Worm (Caenorhabditis elegans) whole organism, L2 larva: ENCODE data around the gene F49E2.2.

ENCODE experiments used
- C34F6.9 ChIP-seq: fragments of 150-350 bp; optimal IDR thresholded peaks from 2 replicates; lab custom pipeline; 2014; ENCODE audit warnings: missing biosample characterization, missing genetic modification characterization
- F13H6.1 ChIP-seq: sonication (generic microtip); optimal IDR thresholded peaks from 2 replicates; lab custom pipeline; 2016; ENCODE audit warnings: missing genetic modification characterization, missing compliant biosample characterization
- alr-1 ChIP-seq: fragments of 150-350 bp; optimal IDR thresholded peaks from 2 replicates; lab custom pipeline; 2014; ENCODE audit warnings: missing biosample characterization, missing genetic modification characterization
- aly-2 ChIP-seq: fragments of 150-350 bp; optimal IDR thresholded peaks from 2 replicates; lab custom pipeline; 2014; ENCODE audit warnings: missing biosample characterization, missing genetic modification characterization
- ama-1 ChIP-seq: fragments of 150-350 bp; optimal IDR thresholded peaks from 2 replicates; lab custom pipeline; 2018; ENCODE audit warnings: inconsistent platforms
- blmp-1 ChIP-seq: sonication (generic microtip); optimal IDR thresholded peaks from 2 replicates; lab custom pipeline; 2017; ENCODE audit warnings: missing genetic modification characterization, mild to moderate bottlenecking, missing compliant biosample characterization, antibody characterized with exemption, moderate library complexity; ENCODE audit not compliant: insufficient read depth
- ceh-16 ChIP-seq: fragments of 150-350 bp; optimal IDR thresholded peaks from 2 replicates; lab custom pipeline; 2014; ENCODE audit warnings: missing biosample characterization, missing genetic modification characterization
- ceh-82 ChIP-seq: fragments of 150-350 bp; optimal IDR thresholded peaks from 2 replicates; lab custom pipeline; 2014; ENCODE audit warnings: missing biosample characterization, missing genetic modification characterization
- crh-2 ChIP-seq: sonication (generic microtip); optimal IDR thresholded peaks from 2 replicates; lab custom pipeline; 2017; ENCODE audit warnings: missing biosample characterization, missing genetic modification characterization
- egl-27 ChIP-seq: sonication (generic microtip); optimal IDR thresholded peaks from 3 replicates; lab custom pipeline; 2017; ENCODE audit warnings: missing biosample characterization, missing genetic modification reagents, missing genetic modification characterization
- elt-1 ChIP-seq: fragments of 150-350 bp; optimal IDR thresholded peaks from 2 replicates; lab custom pipeline; 2014; ENCODE audit warnings: missing biosample characterization, missing genetic modification characterization
- fos-1 ChIP-seq: fragments of 150-350 bp; optimal IDR thresholded peaks from 2 replicates; lab custom pipeline; 2014; ENCODE audit warnings: missing biosample characterization, missing genetic modification characterization
- gmeb-1 ChIP-seq: fragments of 150-350 bp; optimal IDR thresholded peaks from 2 replicates; lab custom pipeline; 2014; ENCODE audit warnings: missing biosample characterization, missing genetic modification characterization
- lin-11 ChIP-seq: fragments of 150-350 bp; sonication (generic microtip); optimal IDR thresholded peaks from 2 replicates; lab custom pipeline; 2014; ENCODE audit warnings: missing biosample characterization, missing genetic modification characterization, inconsistent platforms, mixed read lengths
- lin-13 ChIP-seq: fragments of 150-350 bp; optimal IDR thresholded peaks from 2 replicates; lab custom pipeline; 2014; ENCODE audit warnings: missing biosample characterization, missing genetic modification reagents, missing genetic modification characterization
- lin-39 ChIP-seq: fragments of 150-350 bp; optimal IDR thresholded peaks from 2 replicates; lab custom pipeline; 2014; ENCODE audit warnings: missing biosample characterization, missing genetic modification reagents, missing genetic modification characterization
- mab-5 ChIP-seq: fragments of 150-350 bp; optimal IDR thresholded peaks from 2 replicates; lab custom pipeline; 2014; ENCODE audit warnings: missing biosample characterization, missing genetic modification characterization
- nhr-10 ChIP-seq: sonication (generic microtip); optimal IDR thresholded peaks from 2 replicates; lab custom pipeline; 2017; ENCODE audit warnings: missing biosample characterization, missing genetic modification characterization
- nhr-11 ChIP-seq: fragments of 150-350 bp; optimal IDR thresholded peaks from 2 replicates; lab custom pipeline; 2014; ENCODE audit warnings: missing biosample characterization, missing genetic modification characterization
- nhr-129 ChIP-seq: fragments of 150-350 bp; optimal IDR thresholded peaks from 2 replicates; lab custom pipeline; 2014; ENCODE audit warnings: missing biosample characterization, missing genetic modification characterization
- nhr-21 ChIP-seq: fragments of 150-350 bp; optimal IDR thresholded peaks from 2 replicates; lab custom pipeline; 2014; ENCODE audit warnings: missing biosample characterization, missing genetic modification characterization
- nhr-23 ChIP-seq: fragments of 150-350 bp; optimal IDR thresholded peaks from 2 replicates; lab custom pipeline; 2014; ENCODE audit warnings: missing biosample characterization, missing genetic modification reagents, missing genetic modification characterization
- nhr-237 ChIP-seq: fragments of 150-350 bp; optimal IDR thresholded peaks from 2 replicates; lab custom pipeline; 2014; ENCODE audit warnings: missing biosample characterization, missing genetic modification characterization
- nhr-25 ChIP-seq: fragments of 150-350 bp; sonication (generic microtip); optimal IDR thresholded peaks from 3 replicates; lab custom pipeline; 2014; ENCODE audit warnings: missing biosample characterization, missing genetic modification characterization
- nhr-6 ChIP-seq: fragments of 150-350 bp; optimal IDR thresholded peaks from 2 replicates; lab custom pipeline; 2014; ENCODE audit warnings: missing biosample characterization, missing genetic modification characterization
- peb-1 ChIP-seq: fragments of 150-350 bp; optimal IDR thresholded peaks from 2 replicates; lab custom pipeline; 2014; ENCODE audit warnings: missing biosample characterization, missing genetic modification characterization
- sem-4 ChIP-seq: fragments of 150-350 bp; optimal IDR thresholded peaks from 2 replicates; lab custom pipeline; 2014; ENCODE audit warnings: missing biosample characterization, missing genetic modification reagents, missing genetic modification characterization
- skn-1 ChIP-seq: sonication (generic microtip); optimal IDR thresholded peaks from 2 replicates; lab custom pipeline; 2017; ENCODE audit warnings: missing biosample characterization, missing genetic modification characterization
- sma-3 ChIP-seq: sonication (generic microtip); optimal IDR thresholded peaks from 2 replicates; lab custom pipeline; 2016; ENCODE audit warnings: missing genetic modification reagents, missing genetic modification characterization, missing compliant biosample characterization
- sma-9 ChIP-seq, 2 experiments: fragments of 150-350 bp in 1 of 2; sonication (generic microtip) in 1 of 2; optimal IDR thresholded peaks; 2 replicates each; lab custom pipeline; 2014 to 2016; ENCODE audit warnings: missing genetic modification characterization in 2 of 2, mild to moderate bottlenecking in 1 of 2, missing biosample characterization in 1 of 2, missing compliant biosample characterization in 1 of 2, missing genetic modification reagents in 1 of 2, moderate library complexity in 1 of 2
- snpc-4 ChIP-seq: fragments of 150-350 bp; optimal IDR thresholded peaks from 2 replicates; lab custom pipeline; 2014; ENCODE audit warnings: missing biosample characterization, missing genetic modification characterization
- unc-39 ChIP-seq: fragments of 150-350 bp; optimal IDR thresholded peaks from 2 replicates; lab custom pipeline; 2014; ENCODE audit warnings: missing biosample characterization, missing genetic modification characterization
- unc-62 ChIP-seq: fragments of 150-350 bp; optimal IDR thresholded peaks from 2 replicates; lab custom pipeline; 2014; ENCODE audit warnings: missing biosample characterization, missing genetic modification reagents, missing genetic modification characterization
- ztf-1 ChIP-seq: fragments of 200-800 bp; sonication (Bioruptor generic); conservative IDR thresholded peaks from 2 replicates; pipeline ENCODE4 v1.3.6; 2022; ENCODE audit warnings: missing genetic modification characterization, missing compliant biosample characterization

The F49E2.2 gene

DNA sequence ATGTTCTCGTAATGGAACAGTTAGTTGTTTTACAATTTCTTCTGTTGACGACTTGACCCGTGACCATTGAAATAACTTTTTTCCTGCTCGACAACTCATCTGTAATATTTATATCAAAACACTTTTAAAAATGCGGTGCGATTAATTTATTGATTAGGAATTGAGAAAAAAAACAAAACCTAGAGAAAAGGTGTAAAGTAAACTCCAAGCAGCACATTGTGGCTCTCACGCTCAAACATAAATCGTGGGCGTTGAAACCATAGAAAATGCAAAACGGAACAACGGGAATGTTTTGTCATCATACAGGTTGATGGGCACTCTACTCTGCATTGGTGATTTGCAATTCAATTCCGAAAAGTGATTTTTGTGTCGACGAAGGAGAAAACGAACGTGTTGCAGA, 648 bp upstream of the F49E2.2 start, which contains the start of gene moc-5:
TSS of gene moc-5 (minus strand) at position 101 of the 400 bp plus-strand sequence.
- TF ChIP-seq unc-62 (GFP tag; lab: Kevin White, UChicago), result no peak
- TF ChIP-seq nhr-21 (tag; lab: Kevin White, UChicago), result no peak
- TF ChIP-seq skn-1 (tag; lab: Kevin White, UChicago), result no peak
- no peak for TF ChIP-seq nhr-11 (tag; lab: Kevin White, UChicago)
- TF ChIP-seq sma-9 (GFP tag; optimal IDR thresholded peaks at IDR 0.05; lab: Kevin White, UChicago), result no peak
- no peak for TF ChIP-seq sma-9 (tag; optimal IDR thresholded peaks at IDR 0.05; lab: Kevin White, UChicago)

DNA sequence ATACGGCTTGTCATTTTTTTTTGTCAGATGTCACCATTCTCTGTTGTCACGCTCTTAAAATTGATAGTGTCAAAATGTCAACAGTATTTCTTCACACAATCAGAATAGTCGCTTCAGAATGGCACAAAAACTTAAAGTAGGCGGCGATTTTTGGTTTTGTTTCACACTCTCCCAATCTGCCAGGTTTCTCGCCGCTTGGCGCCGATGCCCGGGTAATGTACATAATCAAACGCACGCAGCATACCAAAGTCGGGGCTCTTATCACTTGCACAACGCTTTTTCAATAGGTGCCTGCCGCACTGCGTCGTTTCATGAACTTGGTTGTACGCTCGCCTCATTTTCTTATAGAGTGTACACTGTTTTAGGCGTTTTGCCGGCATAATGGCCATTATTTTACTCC, 2.0 kb downstream of the F49E2.2 start:
- TF ChIP-seq ztf-1 (GFP tag; lab: Robert Waterston, UW), result no peak
- no peak for TF ChIP-seq aly-2 (tag; lab: Kevin White, UChicago)
- TF ChIP-seq fos-1 (tag; lab: Kevin White, UChicago), result peak; percentile 36
- TF ChIP-seq peb-1 (tag; lab: Kevin White, UChicago), result no peak
- TF ChIP-seq gmeb-1 (tag; lab: Kevin White, UChicago), result peak; percentile 22

DNA sequence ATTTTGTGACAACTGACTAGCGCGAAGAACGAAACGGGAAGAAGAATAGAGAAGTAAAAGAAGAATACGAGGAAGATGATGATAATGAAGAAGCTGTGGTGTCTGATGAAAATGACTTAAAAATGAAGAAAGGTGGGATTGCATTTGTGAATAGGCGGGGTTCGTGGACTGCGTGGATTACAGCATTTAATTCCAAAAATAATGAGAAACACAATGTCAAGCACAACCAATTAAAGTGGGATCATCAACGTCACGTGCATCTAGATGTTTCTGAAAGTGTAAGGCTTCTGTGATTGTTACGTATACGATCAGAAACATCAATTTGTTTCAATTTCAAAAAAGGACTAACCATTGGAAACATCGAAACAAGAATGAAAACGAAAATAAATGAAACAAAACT, 10.4 kb downstream of the F49E2.2 start, which contains the start of gene glb-17:
TSS of gene glb-17 (minus strand) at position 101 of the 400 bp plus-strand sequence.
- TF ChIP-seq snpc-4 (no peak), lin-13 (GFP tag; lab: Kevin White, UChicago) (no peak), ztf-1 (GFP tag; lab: Robert Waterston, UW) (no peak), lin-39 (tag; lab: Kevin White, UChicago) (no peak), nhr-21 (tag; lab: Kevin White, UChicago) (no peak), sma-3 (GFP tag; lab: Kevin White, UChicago) (no peak), nhr-10 (tag; lab: Kevin White, UChicago) (no peak), sem-4 (tag; lab: Kevin White, UChicago) (no peak), skn-1 (tag; lab: Kevin White, UChicago) (no peak), elt-1 (tag; lab: Kevin White, UChicago) (no peak), nhr-25 (tag; lab: Kevin White, UChicago) (no peak), nhr-6 (tag; lab: Kevin White, UChicago) (no peak)

DNA sequence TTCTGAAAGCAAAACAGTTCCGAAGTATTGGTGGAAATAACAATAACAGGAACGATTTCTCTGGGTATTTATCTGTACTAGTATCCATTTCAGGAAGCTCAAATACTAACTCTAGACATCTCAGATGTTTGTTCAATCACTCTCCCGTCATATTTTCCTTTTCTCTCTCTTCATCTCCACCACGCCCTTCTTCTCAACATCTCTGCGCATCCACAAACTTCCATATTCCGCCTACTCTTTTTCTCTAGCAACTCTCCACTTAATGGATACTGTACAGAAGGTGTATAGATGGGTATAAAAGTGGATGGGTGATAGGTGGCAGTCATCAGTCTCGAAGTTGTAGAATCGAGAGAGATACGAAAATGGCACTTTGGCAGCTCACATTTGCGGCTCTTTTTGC, 17.8 kb downstream of the F49E2.2 start, which contains the start of gene gpx-5:
TSS of gene gpx-5 (plus strand) at position 336 of the 400 bp plus-strand sequence.
- TF ChIP-seq nhr-129 (peak; percentile 47), blmp-1 (tag; lab: Kevin White, UChicago) (peak; percentile 7), egl-27 (tag; lab: Kevin White, UChicago) (peak; percentile 10), nhr-21 (tag; lab: Kevin White, UChicago) (peak; percentile 17), sma-3 (GFP tag; lab: Kevin White, UChicago) (peak; percentile 47), sma-9 (GFP tag; optimal IDR thresholded peaks at IDR 0.05; lab: Kevin White, UChicago) (peak; percentile 31), sma-9 (tag; optimal IDR thresholded peaks at IDR 0.05; lab: Kevin White, UChicago) (no peak), F13H6.1 (tag; lab: Kevin White, UChicago) (peak; percentile 50), nhr-10 (tag; lab: Kevin White, UChicago) (no peak), nhr-25 (tag; lab: Kevin White, UChicago) (peak; percentile 67), nhr-6 (tag; lab: Kevin White, UChicago) (no peak), C34F6.9 (tag; lab: Kevin White, UChicago) (no peak)

DNA sequence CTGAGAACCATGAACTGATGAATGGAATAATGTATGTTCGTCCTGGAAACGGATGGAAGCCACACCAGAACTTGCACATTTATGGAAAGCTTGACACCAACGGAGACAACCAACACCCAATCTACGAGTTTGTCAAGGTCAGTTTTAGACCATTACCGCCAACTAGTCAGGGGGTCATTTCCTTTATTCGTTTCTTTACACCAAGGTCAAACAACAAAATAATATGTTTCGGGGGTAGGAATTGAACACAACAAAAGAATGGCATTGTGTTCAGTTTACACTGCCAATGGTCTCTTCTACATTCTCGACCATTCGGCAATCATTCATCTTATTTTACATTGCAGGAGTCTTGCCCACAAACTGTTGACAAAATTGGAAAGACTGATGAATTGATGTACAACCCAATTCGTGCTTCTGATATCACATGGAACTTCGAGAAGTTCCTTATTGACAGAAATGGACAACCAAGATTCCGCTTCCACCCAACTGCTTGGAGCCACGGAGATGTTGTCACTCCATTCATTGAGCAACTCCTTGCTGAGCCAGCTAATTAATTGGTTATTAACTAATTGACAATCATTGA, 19.1 kb downstream of the F49E2.2 start:
- TF ChIP-seq nhr-25 (tag; lab: Kevin White, UChicago) (peak; percentile 53), nhr-237 (tag; lab: Kevin White, UChicago) (no peak)

DNA sequence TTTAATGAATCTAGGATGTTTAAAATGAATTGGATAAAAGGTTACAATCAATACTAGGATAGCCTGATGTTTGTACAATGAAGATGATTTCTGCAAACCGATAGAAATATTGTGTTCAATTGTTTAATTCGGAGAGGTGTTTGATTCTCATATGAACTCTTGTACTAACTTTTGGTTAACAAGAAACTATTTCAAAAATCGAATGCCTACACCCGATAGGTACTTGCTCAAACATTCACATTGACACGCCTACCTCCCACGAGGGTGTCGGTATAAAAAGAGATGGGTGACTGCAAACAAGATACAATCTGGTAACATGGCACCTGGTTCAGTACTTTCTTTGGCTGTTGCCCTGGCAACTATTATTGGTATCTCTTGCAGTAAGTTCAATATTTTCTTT, 21.1 kb downstream of the F49E2.2 start, which contains the start of gene gpx-3:
TSS of gene gpx-3 (plus strand) at position 301 of the 400 bp plus-strand sequence.
- no peak for TF ChIP-seq nhr-23
- TF ChIP-seq sma-3 (GFP tag; lab: Kevin White, UChicago), result no peak
- TF ChIP-seq F13H6.1 (tag; lab: Kevin White, UChicago), result no peak
- no peak for TF ChIP-seq alr-1 (tag; lab: Kevin White, UChicago)
- TF ChIP-seq lin-11 (tag; lab: Kevin White, UChicago), result no peak
- no peak for TF ChIP-seq ama-1 (lab: Kevin White, UChicago)
- no peak for TF ChIP-seq crh-2 (tag; lab: Kevin White, UChicago)
- TF ChIP-seq aly-2 (tag; lab: Kevin White, UChicago), result no peak
- no peak for TF ChIP-seq lin-39 (tag; lab: Kevin White, UChicago)
- no peak for TF ChIP-seq ceh-82
- no peak for TF ChIP-seq unc-39 (tag; lab: Kevin White, UChicago)
- no peak for TF ChIP-seq ceh-16 (tag; lab: Kevin White, UChicago)
- no peak for TF ChIP-seq mab-5 (tag; lab: Kevin White, UChicago)
- TF ChIP-seq unc-62 (GFP tag; lab: Kevin White, UChicago), result no peak
- TF ChIP-seq, all 48 proteins: peak for 0
